Worm (Caenorhabditis elegans): ENCODE measurements around the gene Y52E8A.2.

Y52E8A.2 gene

DNA sequence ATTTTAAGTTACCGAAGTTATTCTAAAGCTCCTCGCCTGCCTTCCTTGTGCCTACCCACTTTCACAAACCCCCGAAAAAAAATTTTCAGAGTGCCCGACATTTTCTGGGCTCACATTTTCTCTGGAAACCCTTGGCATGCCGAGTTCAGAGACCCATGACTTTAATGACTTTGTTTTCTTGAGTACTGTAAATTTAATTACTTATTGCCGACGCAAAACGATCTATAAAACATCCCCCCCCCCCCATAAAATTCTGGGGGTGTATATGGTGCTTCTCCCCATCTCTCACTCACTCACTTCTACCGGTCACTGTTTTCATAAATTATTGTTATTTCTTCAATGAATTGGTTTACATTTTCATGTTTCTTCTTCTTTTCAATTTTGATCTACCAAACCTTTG is 47.3 kb downstream of the Y52E8A.2 start, which contains the start of gene try-9:
Gene try-9, plus strand, starts transcription at position 301 of the 400 bp plus-strand sequence.
- no peak for TF ChIP-seq isw-1 (GFP tag; IDR thresholded peaks at IDR 0.05)
- no peak for TF ChIP-seq nhr-84 (tag; optimal IDR thresholded peaks at IDR 0.05)
- no peak for TF ChIP-seq sptf-1 (tag; optimal IDR thresholded peaks at IDR 0.05)
- TF ChIP-seq mep-1 (tag; optimal IDR thresholded peaks at IDR 0.05) = no peak
- no peak for TF ChIP-seq aly-2 (tag; optimal IDR thresholded peaks at IDR 0.05)
- no peak for TF ChIP-seq ceh-63 (GFP tag; optimal IDR thresholded peaks at IDR 0.05)
- TF ChIP-seq efl-3 (GFP tag; optimal IDR thresholded peaks at IDR 0.05) = no peak
- TF ChIP-seq nhr-85 (tag) = no peak
- no peak for TF ChIP-seq xbp-1 (tag; optimal IDR thresholded peaks at IDR 0.05)
- no peak for TF ChIP-seq jun-1 (tag; optimal IDR thresholded peaks at IDR 0.05)
- no peak for TF ChIP-seq sup-37 (GFP tag; optimal IDR thresholded peaks at IDR 0.05)
- no peak for TF ChIP-seq unc-30 (tag; optimal IDR thresholded peaks at IDR 0.05)
- no peak for TF ChIP-seq dsc-1 (tag; optimal IDR thresholded peaks at IDR 0.05)
- no peak for TF ChIP-seq zag-1 (tag; optimal IDR thresholded peaks at IDR 0.05)
- TF ChIP-seq zip-4 (GFP tag; optimal IDR thresholded peaks at IDR 0.05) = no peak
- TF ChIP-seq pag-3 (tag; optimal IDR thresholded peaks at IDR 0.05; ENCODE audit: borderline replicate concordance, insufficient read depth) = no peak

DNA sequence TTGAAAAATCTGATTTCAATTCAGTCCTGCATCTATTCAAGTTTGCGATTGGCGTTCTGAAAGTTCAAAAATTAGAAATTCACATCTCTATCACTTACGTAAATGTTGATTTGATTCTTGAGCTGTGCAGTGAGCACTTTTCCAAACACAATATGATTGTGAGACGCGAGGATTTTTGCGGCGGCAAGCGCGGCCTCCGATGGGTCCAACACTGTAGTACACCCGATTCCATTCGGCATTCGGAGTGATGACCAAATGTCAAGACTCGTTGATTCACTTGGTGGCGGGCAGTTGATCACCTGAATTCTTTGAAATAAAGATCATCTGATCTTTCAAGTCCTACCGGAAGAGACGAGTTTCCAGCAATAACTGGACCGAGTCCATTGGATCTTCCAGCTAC is 49.1 kb downstream of the Y52E8A.2 start:
- no peak for TF ChIP-seq rnt-1 (tag; optimal IDR thresholded peaks at IDR 0.05)
- TF ChIP-seq snpc-4 (tag; optimal IDR thresholded peaks at IDR 0.05) = no peak

DNA sequence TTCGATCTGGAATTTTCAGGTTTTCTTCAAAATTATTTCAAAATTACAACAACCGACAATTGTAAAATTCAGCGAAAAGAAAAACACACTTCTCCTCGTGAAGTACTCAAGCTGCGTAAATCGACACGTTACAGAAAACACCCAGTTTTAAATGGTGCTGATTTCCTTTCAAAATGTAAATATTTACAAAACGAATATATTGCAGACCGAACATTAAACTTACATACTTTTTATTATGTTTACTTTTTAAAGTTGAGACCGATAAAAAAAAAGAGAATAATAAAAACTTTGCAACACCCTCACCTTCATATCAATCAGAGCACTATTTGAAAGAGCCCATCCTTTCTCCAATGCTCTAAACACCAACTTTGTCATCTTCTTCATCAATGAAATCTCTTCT is 50.2 kb downstream of the Y52E8A.2 start:
- no peak for TF ChIP-seq sup-37 (GFP tag; optimal IDR thresholded peaks at IDR 0.05)
- no peak for TF ChIP-seq lin-35 (GFP tag; optimal IDR thresholded peaks at IDR 0.05)
- TF ChIP-seq C16A3.4 (tag; optimal IDR thresholded peaks at IDR 0.05) = no peak
- TF ChIP-seq snpc-4 (tag; optimal IDR thresholded peaks at IDR 0.05) = no peak
- TF ChIP-seq snu-23 (GFP tag; optimal IDR thresholded peaks at IDR 0.05) = no peak
- no peak for TF ChIP-seq aly-2 (tag; optimal IDR thresholded peaks at IDR 0.05)
- no peak for TF ChIP-seq alr-1 (tag; optimal IDR thresholded peaks at IDR 0.05; ENCODE audit: borderline replicate concordance)
- TF ChIP-seq nhr-12 (tag; optimal IDR thresholded peaks at IDR 0.05) = no peak
- TF ChIP-seq zip-4 (GFP tag; optimal IDR thresholded peaks at IDR 0.05) = no peak
- no peak for TF ChIP-seq blmp-1 (tag; optimal IDR thresholded peaks at IDR 0.05)
- TF ChIP-seq Y116A8C.19 (tag; optimal IDR thresholded peaks at IDR 0.05; ENCODE audit: borderline replicate concordance) = no peak
- TF ChIP-seq mdl-1 (tag; optimal IDR thresholded peaks at IDR 0.05) = no peak
- no peak for TF ChIP-seq lin-14 (GFP tag; optimal IDR thresholded peaks at IDR 0.05)
- no peak for TF ChIP-seq lin-39 (tag; optimal IDR thresholded peaks at IDR 0.05)
- no peak for TF ChIP-seq ceh-88 (GFP tag; IDR thresholded peaks at IDR 0.05)
- no peak for TF ChIP-seq rnt-1 (tag; optimal IDR thresholded peaks at IDR 0.05)
- no peak for TF ChIP-seq nhr-84 (tag; optimal IDR thresholded peaks at IDR 0.05)
- no peak for TF ChIP-seq nhr-71 (tag; optimal IDR thresholded peaks at IDR 0.05)
- TF ChIP-seq grh-1 (GFP tag; IDR thresholded peaks at IDR 0.05) = no peak
